Worm (Caenorhabditis elegans) whole organism, late embryonic: ENCODE measurements around the gene Y50E8A.12.

Source experiments
- C08G9.2 ChIP-seq: sonication (generic microtip); optimal IDR thresholded peaks from 2 replicates; lab custom pipeline; 2016; ENCODE audit warnings: mild to moderate bottlenecking, missing genetic modification characterization, moderate library complexity, missing compliant biosample characterization
- sdc-2 ChIP-seq: sonication (generic microtip); optimal IDR thresholded peaks from 2 replicates; lab custom pipeline; 2016; ENCODE audit warnings: missing genotype, missing genetic modification characterization, missing compliant biosample characterization
- sox-4 ChIP-seq: sonication (generic microtip); optimal IDR thresholded peaks from 2 replicates; lab custom pipeline; 2017; ENCODE audit warnings: mild to moderate bottlenecking, missing genetic modification characterization, inconsistent platforms, missing compliant biosample characterization
- unc-55 ChIP-seq: sonication (generic microtip); optimal IDR thresholded peaks from 2 replicates; lab custom pipeline; 2017; ENCODE audit warnings: missing biosample characterization, missing genetic modification reagents, missing genetic modification characterization

ce11 chrV:14792346-14792745 is 8.3 kb upstream of the Y50E8A.12 start:
- TF ChIP-seq unc-55 (GFP tag; lab: Kevin White, UChicago), result no peak
- no peak for TF ChIP-seq C08G9.2 (tag; lab: Kevin White, UChicago)
- no peak for TF ChIP-seq sox-4
- no peak for TF ChIP-seq sdc-2
